Worm (Caenorhabditis elegans): ENCODE measurements around the gene nspd-5.
"Not testable (repeated sequence)": the region's sequence is repeated elsewhere in the genome, so short reads cannot be mapped to it uniquely, and the experiment has no call there.

nspd-5 gene

ce11 chrII:4851594-4852106, 8.5 kb downstream of the nspd-5 start, which contains the start of gene dnj-9 (continued):
- TF ChIP-seq saeg-2 (GFP tag; IDR thresholded peaks at IDR 0.05) (peak; percentile 91), Y75B8A.6 (GFP tag; IDR thresholded peaks at IDR 0.05) (no peak), mdl-1 (tag; optimal IDR thresholded peaks at IDR 0.05) (peak in 1 of 2 experiments; percentile 51), F10B5.3 (tag; optimal IDR thresholded peaks at IDR 0.05) (peak; percentile 93)

ce11 chrII:4849885-4850284, 10.3 kb downstream of the nspd-5 start, which contains the start of gene T23B7.3:
T23B7.3 (plus strand) TSS chrII:4850185.
- TF ChIP-seq cey-2 (tag; optimal IDR thresholded peaks at IDR 0.05; ENCODE audit: borderline replicate concordance, insufficient read depth): no peak
- TF ChIP-seq R02D3.7 (tag; optimal IDR thresholded peaks at IDR 0.05): no peak
- no peak for TF ChIP-seq lir-3 (tag; optimal IDR thresholded peaks at IDR 0.05)
- TF ChIP-seq vab-7 (GFP tag; IDR thresholded peaks at IDR 0.05): no peak
- TF ChIP-seq daf-19 (GFP tag; conservative IDR thresholded peaks at IDR 0.05): no peak
- TF ChIP-seq spr-1 (tag; optimal IDR thresholded peaks at IDR 0.05): no peak
- no peak for TF ChIP-seq nhr-48 (tag; optimal IDR thresholded peaks at IDR 0.05)

ce11 chrII:4842143-4842658, 18.0 kb downstream of the nspd-5 start, which contains the start of the genes T23B7.2 and nspd-4:
T23B7.2 (minus strand) TSS chrII:4842243.
nspd-4 (plus strand) TSS chrII:4842608.
- TF ChIP-seq T26A8.4 (GFP tag; IDR thresholded peaks at IDR 0.05); zag-1 (tag; optimal IDR thresholded peaks at IDR 0.05); ceh-28 (tag; optimal IDR thresholded peaks at IDR 0.05): not testable (repeated sequence)

- TF ChIP-seq ZK546.5 (tag; optimal IDR thresholded peaks at IDR 0.05) (no peak), F49E8.2 (tag; optimal IDR thresholded peaks at IDR 0.05; ENCODE audit: borderline replicate concordance) (no peak), ztf-11 (tag; optimal IDR thresholded peaks at IDR 0.05) (no peak), zip-11 (GFP tag; IDR thresholded peaks at IDR 0.05) (no peak), duxl-1 (tag; optimal IDR thresholded peaks at IDR 0.05; ENCODE audit: poor library complexity) (no peak), Y75B8A.6 (GFP tag; IDR thresholded peaks at IDR 0.05) (no peak), lim-7 (GFP tag; IDR thresholded peaks at IDR 0.05) (no peak), ceh-28 (tag; optimal IDR thresholded peaks at IDR 0.05) (no peak), F26F4.8 (GFP tag; conservative IDR thresholded peaks at IDR 0.05) (no peak), pha-4 (GFP tag; IDR thresholded peaks at IDR 0.05) (no peak), pha-4 (tag; optimal IDR thresholded peaks at IDR 0.05) (no peak), skn-1 (tag; optimal IDR thresholded peaks at IDR 0.05) (no peak), lin-38 (GFP tag; IDR thresholded peaks at IDR 0.05) (no peak), unc-39 (tag; optimal IDR thresholded peaks at IDR 0.05) (no peak), hlh-11 (tag; optimal IDR thresholded peaks at IDR 0.05) (no peak), nhr-41 (GFP tag; IDR thresholded peaks at IDR 0.05) (no peak), daf-19 (GFP tag; conservative IDR thresholded peaks at IDR 0.05) (no peak), mes-2 (tag; optimal IDR thresholded peaks at IDR 0.05; ENCODE audit: poor library complexity, severe bottlenecking) (no peak), unc-62 (GFP tag; optimal IDR thresholded peaks at IDR 0.05 in 1 of 2) (no peak), unc-62 (tag; optimal IDR thresholded peaks at IDR 0.05) (no peak)
Measured at ce11 chrII:4837659-4838058, 22.5 kb downstream of the nspd-5 start, which contains the start of gene C33F10.12. C33F10.12 (minus strand) TSS chrII:4837759.

- TF ChIP-seq madf-9 (GFP tag; conservative IDR thresholded peaks at IDR 0.05): no peak
Measured at ce11 chrII:4834761-4835160, 25.4 kb downstream of the nspd-5 start, which contains the start of the genes C33F10.11 and C33F10.1. C33F10.11 (minus strand) TSS chrII:4834861. C33F10.1 (plus strand) TSS chrII:4835023.
